Fruit fly (Drosophila melanogaster) whole organism, embryonic: ENCODE results near the gene CHOp24.

Experiments
- Bteb2 ChIP-seq: fragments of 200-800 bp; sonication (Bioruptor generic); optimal IDR thresholded peaks from 2 replicates; lab custom pipeline; 2016; ENCODE audit warnings: missing biosample characterization, missing genetic modification characterization
- CG10321 ChIP-seq: fragments of 200-800 bp; sonication (Bioruptor generic); IDR thresholded peaks from 2 replicates; pipeline ENCODE4 v1.3.6; 2022; ENCODE audit warnings: missing biosample characterization, missing genetic modification characterization
- CG10366 ChIP-seq: fragments of 200-800 bp; sonication (Bioruptor generic); IDR thresholded peaks from 2 replicates; pipeline ENCODE4 v1.3.6; 2022; ENCODE audit warnings: missing biosample characterization, missing genetic modification characterization
- CG10462 ChIP-seq: fragments of 200-800 bp; sonication (Bioruptor generic); optimal IDR thresholded peaks from 2 replicates; lab custom pipeline; 2016; ENCODE audit warnings: missing biosample characterization, missing genetic modification characterization
- CG11398 ChIP-seq: fragments of 200-800 bp; sonication (Bioruptor generic); optimal IDR thresholded peaks from 2 replicates; lab custom pipeline; 2016; ENCODE audit warnings: missing biosample characterization, missing genetic modification characterization
- CG11560 ChIP-seq: fragments of 200-800 bp; sonication (Bioruptor generic); IDR thresholded peaks from 3 replicates; pipeline ENCODE4 v1.3.6; 2022; ENCODE audit warnings: missing biosample characterization, missing genetic modification characterization
- CG11723 ChIP-seq: fragments of 200-800 bp; sonication (Bioruptor generic); optimal IDR thresholded peaks from 2 replicates; lab custom pipeline; 2017; ENCODE audit warnings: missing biosample characterization, mild to moderate bottlenecking, missing genetic modification characterization
- CG12104 ChIP-seq: fragments of 200-800 bp; sonication (Bioruptor generic); optimal IDR thresholded peaks from 3 replicates; lab custom pipeline; 2016; ENCODE audit warnings: missing biosample characterization, missing genetic modification characterization
- CG12155 ChIP-seq: fragments of 200-800 bp; sonication (Bioruptor generic); optimal IDR thresholded peaks from 3 replicates; lab custom pipeline; 2016; ENCODE audit warnings: missing biosample characterization, missing genetic modification characterization
- CG17385 ChIP-seq: fragments of 200-800 bp; sonication (Bioruptor generic); optimal IDR thresholded peaks from 3 replicates; lab custom pipeline; 2018; ENCODE audit warnings: missing biosample characterization, mild to moderate bottlenecking, missing genetic modification characterization
- CG18011 ChIP-seq: fragments of 200-800 bp; sonication (Bioruptor generic); optimal IDR thresholded peaks from 2 replicates; lab custom pipeline; 2017; ENCODE audit warnings: missing biosample characterization, missing genetic modification characterization, mild to moderate bottlenecking, moderate library complexity, missing genotype
- CG30403 ChIP-seq: fragments of 200-800 bp; sonication (Bioruptor generic); optimal IDR thresholded peaks from 3 replicates; lab custom pipeline; 2016; ENCODE audit warnings: missing biosample characterization, missing genetic modification characterization
- CG3838 ChIP-seq: fragments of 200-800 bp; sonication (Bioruptor generic); optimal IDR thresholded peaks from 3 replicates; lab custom pipeline; 2016; ENCODE audit warnings: missing biosample characterization, missing genetic modification characterization
- CG4282 ChIP-seq: fragments of 200-800 bp; sonication (Bioruptor generic); optimal IDR thresholded peaks from 2 replicates; lab custom pipeline; 2016; ENCODE audit warnings: missing biosample characterization, missing genetic modification characterization
- CG6813 ChIP-seq: fragments of 200-800 bp; sonication (Bioruptor generic); optimal IDR thresholded peaks from 2 replicates; lab custom pipeline; 2017; ENCODE audit warnings: missing biosample characterization, missing genetic modification characterization, mild to moderate bottlenecking, moderate library complexity, missing genetic modification reagents
- CG7839 ChIP-seq: fragments of 200-800 bp; sonication (Bioruptor generic); optimal IDR thresholded peaks from 3 replicates; lab custom pipeline; 2018; ENCODE audit warnings: missing biosample characterization, mild to moderate bottlenecking, missing genetic modification characterization, moderate library complexity
- CG9437 ChIP-seq: fragments of 200-800 bp; sonication (Bioruptor generic); optimal IDR thresholded peaks from 2 replicates; lab custom pipeline; 2018; ENCODE audit warnings: missing biosample characterization, mild to moderate bottlenecking, missing genetic modification characterization
- CG9609 ChIP-seq: fragments of 200-800 bp; sonication (Bioruptor generic); optimal IDR thresholded peaks from 3 replicates; lab custom pipeline; 2016; ENCODE audit warnings: missing biosample characterization, missing genetic modification characterization
- CkIIα-i1 ChIP-seq: fragments of 200-800 bp; sonication (Bioruptor generic); IDR thresholded peaks from 2 replicates; pipeline ENCODE4 v1.3.6; 2022; ENCODE audit warnings: missing biosample characterization, missing genetic modification characterization
- Dbx ChIP-seq: fragments of 200-800 bp; sonication (Bioruptor generic); IDR thresholded peaks from 3 replicates; pipeline ENCODE4 v1.3.6; 2022; ENCODE audit warnings: missing biosample characterization, missing genetic modification characterization
- Dp ChIP-seq: fragments of 200-800 bp; sonication (Bioruptor generic); optimal IDR thresholded peaks from 2 replicates; lab custom pipeline; 2018; ENCODE audit warnings: missing biosample characterization, mild to moderate bottlenecking, missing genetic modification characterization, moderate library complexity
- HLHmδ ChIP-seq: fragments of 200-800 bp; sonication (Bioruptor generic); optimal IDR thresholded peaks from 2 replicates; lab custom pipeline; 2018; ENCODE audit warnings: missing biosample characterization, mild to moderate bottlenecking, missing genetic modification characterization, moderate library complexity
- Max ChIP-seq: fragments of 200-800 bp; sonication (Bioruptor generic); optimal IDR thresholded peaks from 2 replicates; lab custom pipeline; 2016; ENCODE audit warnings: missing biosample characterization, mild to moderate bottlenecking, missing genetic modification characterization
- Med ChIP-seq: fragments of 200-800 bp; sonication (Bioruptor generic); peaks from one replicate; lab custom pipeline; 2016; ENCODE audit warnings: missing biosample characterization, missing genetic modification characterization, mild to moderate bottlenecking, inconsistent platforms, moderate library complexity
- NC2β ChIP-seq: fragments of 200-800 bp; sonication (Bioruptor generic); optimal IDR thresholded peaks from 2 replicates; lab custom pipeline; 2016; ENCODE audit warnings: missing biosample characterization, missing genetic modification characterization
- NfI ChIP-seq: fragments of 200-800 bp; sonication (Bioruptor generic); optimal IDR thresholded peaks from 3 replicates; lab custom pipeline; 2018; ENCODE audit warnings: missing biosample characterization, mild to moderate bottlenecking, missing genetic modification characterization, moderate library complexity
- abd-A ChIP-seq: fragments of 200-800 bp; sonication (Bioruptor generic); optimal IDR thresholded peaks from 3 replicates; lab custom pipeline; 2019; ENCODE audit warnings: missing biosample characterization, mild to moderate bottlenecking, missing genetic modification characterization, moderate library complexity
- al ChIP-seq: fragments of 200-800 bp; sonication (Bioruptor generic); IDR thresholded peaks from 2 replicates; pipeline ENCODE4 v1.3.6; 2022; ENCODE audit warnings: missing biosample characterization, missing genetic modification characterization
- bcd ChIP-seq: fragments of 200-800 bp; sonication (Bioruptor generic); optimal IDR thresholded peaks from 2 replicates; lab custom pipeline; 2017; ENCODE audit warnings: missing biosample characterization, mild to moderate bottlenecking, missing genetic modification characterization
- crc ChIP-seq: fragments of 200-800 bp; sonication (Bioruptor generic); optimal IDR thresholded peaks from 2 replicates; lab custom pipeline; 2016; ENCODE audit warnings: missing biosample characterization, missing genetic modification characterization
- danr ChIP-seq: fragments of 200-800 bp; sonication (Bioruptor generic); IDR thresholded peaks from 2 replicates; pipeline ENCODE4 v1.3.6; 2022; ENCODE audit warnings: missing biosample characterization, missing genetic modification characterization
- dysf ChIP-seq: fragments of 200-800 bp; sonication (Bioruptor generic); IDR thresholded peaks from 3 replicates; pipeline ENCODE4 v1.3.6; 2022; ENCODE audit warnings: missing biosample characterization, missing genetic modification characterization
- ems ChIP-seq: fragments of 200-800 bp; sonication (Bioruptor generic); optimal IDR thresholded peaks from 3 replicates; lab custom pipeline; 2016; ENCODE audit warnings: missing biosample characterization, missing genetic modification characterization
- fd3F ChIP-seq: fragments of 200-800 bp; sonication (Bioruptor generic); optimal IDR thresholded peaks from 2 replicates; lab custom pipeline; 2018; ENCODE audit warnings: missing biosample characterization, mild to moderate bottlenecking, missing genetic modification characterization, moderate library complexity
- gem ChIP-seq: fragments of 200-800 bp; sonication (Bioruptor generic); optimal IDR thresholded peaks from 2 replicates; lab custom pipeline; 2019; ENCODE audit warnings: missing biosample characterization, mild to moderate bottlenecking, missing genetic modification characterization, moderate library complexity
- grn ChIP-seq: fragments of 200-800 bp; sonication (Bioruptor generic); optimal IDR thresholded peaks from 3 replicates; lab custom pipeline; 2017; ENCODE audit warnings: missing biosample characterization, missing genetic modification characterization
- knrl ChIP-seq: fragments of 200-800 bp; sonication (Bioruptor generic); IDR thresholded peaks from 3 replicates; pipeline ENCODE4 v1.3.6; 2022; ENCODE audit warnings: missing biosample characterization, missing genetic modification characterization; ENCODE audit not compliant: partially characterized antibody
- lov ChIP-seq, 2 experiments: fragments of 200-800 bp in 1 of 2; fragments of >200 bp in 1 of 2; sonication (Bioruptor generic) in 1 of 2; IDR thresholded peaks in 1 of 2; optimal IDR thresholded peaks in 1 of 2; 2 replicates in 1 of 2; 3 replicates in 1 of 2; pipeline versions ENCODE4 v1.3.6 to Lab custom; 2017 to 2022; ENCODE audit warnings: missing biosample characterization in 1 of 2, missing genetic modification characterization in 1 of 2
- mirr ChIP-seq: fragments of 200-800 bp; sonication (Bioruptor generic); optimal IDR thresholded peaks from 3 replicates; lab custom pipeline; 2018; ENCODE audit warnings: missing biosample characterization, mild to moderate bottlenecking, missing genetic modification characterization
- nerfin-1 ChIP-seq: fragments of 200-800 bp; sonication (Bioruptor generic); optimal IDR thresholded peaks from 3 replicates; lab custom pipeline; 2019; ENCODE audit warnings: missing biosample characterization, mild to moderate bottlenecking, missing genetic modification characterization, moderate library complexity
- nerfin-2 ChIP-seq: fragments of 200-800 bp; sonication (Bioruptor generic); IDR thresholded peaks from 2 replicates; pipeline ENCODE4 v1.3.6; 2022; ENCODE audit warnings: missing biosample characterization, missing genetic modification characterization; ENCODE audit not compliant: partially characterized antibody
- otp ChIP-seq: fragments of 200-800 bp; sonication (Bioruptor generic); IDR thresholded peaks from 3 replicates; pipeline ENCODE4, ENCODE4 v1.3.6; 2022; ENCODE audit warnings: missing biosample characterization, missing genetic modification characterization
- peb ChIP-seq: fragments of 200-800 bp; sonication (Bioruptor generic); IDR thresholded peaks from 2 replicates; pipeline ENCODE4 v1.3.6; 2022; ENCODE audit warnings: missing biosample characterization, missing genetic modification characterization
- pfk ChIP-seq: fragments of 200-800 bp; sonication (Bioruptor generic); optimal IDR thresholded peaks from 2 replicates; lab custom pipeline; 2018; ENCODE audit warnings: missing biosample characterization, mild to moderate bottlenecking, missing genetic modification characterization, moderate library complexity
- phol ChIP-seq: fragments of 200-800 bp; sonication (Bioruptor generic); optimal IDR thresholded peaks from 3 replicates; lab custom pipeline; 2018; ENCODE audit warnings: missing biosample characterization, mild to moderate bottlenecking, missing genetic modification characterization, moderate library complexity
- slbo ChIP-seq: fragments of 200-800 bp; sonication (Bioruptor generic); IDR thresholded peaks from 2 replicates; pipeline ENCODE4 v1.3.6; 2022; ENCODE audit warnings: missing biosample characterization, missing genetic modification characterization
- sna ChIP-seq: fragments of 200-800 bp; sonication (Bioruptor generic); IDR thresholded peaks from 2 replicates; pipeline ENCODE4 v1.3.6; 2022; ENCODE audit warnings: missing biosample characterization, missing genetic modification characterization; ENCODE audit not compliant: partially characterized antibody
- stwl ChIP-seq: fragments of 200-800 bp; sonication (Bioruptor generic); optimal IDR thresholded peaks from 3 replicates; lab custom pipeline; 2018; ENCODE audit warnings: missing biosample characterization, mild to moderate bottlenecking, missing genetic modification characterization, moderate library complexity
- tin ChIP-seq: fragments of 200-800 bp; sonication (Bioruptor generic); optimal IDR thresholded peaks from 3 replicates; lab custom pipeline; 2016; ENCODE audit warnings: missing biosample characterization, missing genetic modification characterization
- tna ChIP-seq: fragments of 200-800 bp; sonication (Bioruptor generic); IDR thresholded peaks from 2 replicates; pipeline ENCODE4 v1.3.6; 2022; ENCODE audit warnings: missing biosample characterization, missing genetic modification characterization; ENCODE audit not compliant: partially characterized antibody

CHOp24 gene

DNA sequence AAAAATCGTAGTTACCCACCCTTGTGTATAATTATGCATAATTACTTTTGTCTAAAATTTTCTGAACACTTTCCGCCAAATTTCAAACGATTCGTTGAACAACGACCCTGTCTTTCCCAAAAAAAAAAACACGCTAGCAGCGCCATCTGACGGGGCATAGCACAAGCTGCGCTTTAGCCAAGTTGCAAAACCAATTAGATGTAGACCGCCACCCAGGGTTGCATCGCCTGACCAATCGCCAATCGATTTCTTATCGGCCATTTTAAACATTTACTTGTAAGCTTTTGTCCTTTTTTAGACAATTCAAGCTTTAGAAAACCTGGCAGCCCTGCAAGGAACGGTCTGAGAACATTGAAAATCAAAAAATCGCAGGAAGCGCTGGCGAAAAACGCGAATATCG lies 10.8 kb upstream of the CHOp24 start, which contains the start of gene CG3556 (continued):
- TF ChIP-seq CG6813 (GFP tag; lab: Kevin White, UChicago) (peak; percentile 35), peb (GFP tag; lab: Robert Waterston, UW) (0 out of 2 replicates have a peak, but pooled peaks have one; percentile 22), pfk (GFP tag; lab: Kevin White, UChicago) (peak; percentile 1), otp (GFP tag; lab: Robert Waterston, UW) (peak; percentile 58; the same call in 1 of the 3 replicates), abd-A (tag; lab: Kevin White, UChicago) (no peak), grn (GFP tag; lab: Kevin White, UChicago) (no peak), CG11398 (no peak), lov (optimal IDR thresholded peaks at IDR 0.05; lab: Kevin White, UChicago) (no peak), lov (GFP tag; IDR thresholded peaks at IDR 0.05; lab: Robert Waterston, UW) (peak; percentile 83; the same call in 2 of the 3 replicates), fd3F (GFP tag; lab: Kevin White, UChicago) (no peak), al (no peak), CG12104 (no peak), tna (GFP tag; lab: Robert Waterston, UW) (peak; percentile 68), CG11560 (tag; lab: Robert Waterston, UW) (peak; percentile 78; the same call in 2 of the 3 replicates), CG30403 (GFP tag; lab: Kevin White, UChicago) (peak; percentile 49), CG17385 (GFP tag; lab: Kevin White, UChicago) (no peak), CG3838 (GFP tag; lab: Kevin White, UChicago) (no peak), gem (no peak), CkIIα-i1 (no peak), Dbx (peak; percentile 77), Med (no peak), danr (GFP tag; lab: Robert Waterston, UW) (no peak), CG9437 (GFP tag; lab: Kevin White, UChicago) (no peak), CG18011 (GFP tag; lab: Kevin White, UChicago) (no peak), CG11723 (GFP tag; lab: Kevin White, UChicago) (no peak), sna (peak; percentile 32; the same call in 1 of the 2 replicates), crc (no peak), ems (GFP tag; lab: Kevin White, UChicago) (no peak), Dp (peak; percentile 86), nerfin-2 (GFP tag; lab: Robert Waterston, UW) (peak; percentile 76), dysf (peak; percentile 55; the same call in 2 of the 3 replicates), bcd (GFP tag; lab: Kevin White, UChicago) (no peak), HLHmδ (GFP tag; lab: Kevin White, UChicago) (no peak), phol (tag; lab: Kevin White, UChicago) (peak; percentile 85), NC2β (GFP tag; lab: Kevin White, UChicago) (peak; percentile 38), knrl (GFP tag; lab: Robert Waterston, UW) (peak; percentile 58), CG4282 (GFP tag; lab: Kevin White, UChicago) (peak; percentile 40), slbo (peak; percentile 71), Max (GFP tag; lab: Kevin White, UChicago) (no peak), CG10321 (no peak), CG9609 (GFP tag; lab: Kevin White, UChicago) (peak; percentile 25), NfI (GFP tag; lab: Kevin White, UChicago) (peak; percentile 46), mirr (no peak), tin (GFP tag; lab: Kevin White, UChicago) (peak; percentile 56), CG10366 (GFP tag; lab: Robert Waterston, UW) (peak; percentile 26; the same call in 1 of the 2 replicates), Bteb2 (GFP tag; lab: Kevin White, UChicago) (no peak), nerfin-1 (no peak), CG12155 (GFP tag; lab: Kevin White, UChicago) (peak; percentile 4), CG10462 (GFP tag; lab: Kevin White, UChicago) (no peak), CG7839 (no peak), stwl (tag; lab: Kevin White, UChicago) (peak; percentile 92)
